Worm (Caenorhabditis elegans): ENCODE results near the gene nhr-101.

nhr-101 gene

ce11 chrV:11570169-11570651 is at the start of gene nhr-101, which contains the start of gene pms-2:
nhr-101 (plus strand) TSS chrV:11570476.
pms-2 (minus strand) TSS chrV:11570601.
- TF ChIP-seq tbx-37 (GFP tag; conservative IDR thresholded peaks at IDR 0.05) = no peak
- no peak for TF ChIP-seq ceh-36 (tag; optimal IDR thresholded peaks at IDR 0.05)
- TF ChIP-seq aly-1 (tag; optimal IDR thresholded peaks at IDR 0.05) = no peak
- TF ChIP-seq tra-4 (tag; optimal IDR thresholded peaks at IDR 0.05) = no peak
- no peak for TF ChIP-seq F13C5.2 (tag; optimal IDR thresholded peaks at IDR 0.05)
- TF ChIP-seq scrt-1 (GFP tag; IDR thresholded peaks at IDR 0.05) = no peak
- TF ChIP-seq tbx-11 (GFP tag; IDR thresholded peaks at IDR 0.05) = no peak
- no peak for TF ChIP-seq ama-1 (optimal IDR thresholded peaks at IDR 0.05)
- no peak for TF ChIP-seq hnd-1 (tag; optimal IDR thresholded peaks at IDR 0.05)
- TF ChIP-seq flt-1 (GFP tag; IDR thresholded peaks at IDR 0.05) = no peak
- no peak for TF ChIP-seq B0310.2 (tag; optimal IDR thresholded peaks at IDR 0.05)
- TF ChIP-seq hmg-4 (GFP tag; optimal IDR thresholded peaks at IDR 0.05) = no peak

- no peak for TF ChIP-seq hmbx-1 (tag; optimal IDR thresholded peaks at IDR 0.05)
- TF ChIP-seq tbx-37 (GFP tag; conservative IDR thresholded peaks at IDR 0.05) = peak; percentile 61
- TF ChIP-seq ets-7 (tag; optimal IDR thresholded peaks at IDR 0.05) = no peak
- peak; percentile 27 for TF ChIP-seq hmg-4 (GFP tag; optimal IDR thresholded peaks at IDR 0.05)
- TF ChIP-seq sea-1 (GFP tag; conservative IDR thresholded peaks at IDR 0.05) = 0 out of 2 replicates have a peak, but pooled peaks have one; percentile 23
- TF ChIP-seq hnd-1 (tag; optimal IDR thresholded peaks at IDR 0.05) = no peak
- peak; percentile 40 for TF ChIP-seq ceh-36 (tag; optimal IDR thresholded peaks at IDR 0.05)
- peak; percentile 83 for TF ChIP-seq F13C5.2 (tag; optimal IDR thresholded peaks at IDR 0.05)
- 0 out of 2 replicates have a peak, but pooled peaks have one; percentile 23 for TF ChIP-seq flt-1 (GFP tag; IDR thresholded peaks at IDR 0.05)
- no peak for TF ChIP-seq B0310.2 (tag; optimal IDR thresholded peaks at IDR 0.05)
- TF ChIP-seq tra-4 (tag; optimal IDR thresholded peaks at IDR 0.05) = no peak
- TF ChIP-seq pes-1 (GFP tag; IDR thresholded peaks at IDR 0.05) = no peak
- no peak for TF ChIP-seq scrt-1 (GFP tag; IDR thresholded peaks at IDR 0.05)
These were observed 48.8 kb upstream of the nhr-101 start, which contains the start of gene pafo-1 for ce11 chrV:11521448-11521847. pafo-1 (plus strand) TSS chrV:11521703.

- TF ChIP-seq ceh-13 (GFP tag; optimal IDR thresholded peaks at IDR 0.05) (no peak), tbx-11 (GFP tag; IDR thresholded peaks at IDR 0.05) (no peak), flt-1 (GFP tag; IDR thresholded peaks at IDR 0.05) (no peak), B0310.2 (tag; optimal IDR thresholded peaks at IDR 0.05) (no peak), hmbx-1 (tag; optimal IDR thresholded peaks at IDR 0.05) (no peak), scrt-1 (GFP tag; IDR thresholded peaks at IDR 0.05) (no peak)
These were observed 44.9 kb upstream of the nhr-101 start for ce11 chrV:11525338-11525737.

- TF ChIP-seq tbx-11 (GFP tag; IDR thresholded peaks at IDR 0.05) = no peak
These were observed 43.3 kb upstream of the nhr-101 start for ce11 chrV:11526927-11527491.

- TF ChIP-seq hmbx-1 (tag; optimal IDR thresholded peaks at IDR 0.05) = no peak
- TF ChIP-seq hnd-1 (tag; optimal IDR thresholded peaks at IDR 0.05) = no peak
- TF ChIP-seq F13C5.2 (tag; optimal IDR thresholded peaks at IDR 0.05) = no peak
- no peak for TF ChIP-seq aly-1 (tag; optimal IDR thresholded peaks at IDR 0.05)
- no peak for TF ChIP-seq B0310.2 (tag; optimal IDR thresholded peaks at IDR 0.05)
- no peak for TF ChIP-seq ceh-36 (tag; optimal IDR thresholded peaks at IDR 0.05)
- no peak for TF ChIP-seq ama-1 (optimal IDR thresholded peaks at IDR 0.05)
- TF ChIP-seq ets-7 (tag; optimal IDR thresholded peaks at IDR 0.05) = no peak
- TF ChIP-seq tbx-11 (GFP tag; IDR thresholded peaks at IDR 0.05) = no peak
- no peak for TF ChIP-seq tra-4 (tag; optimal IDR thresholded peaks at IDR 0.05)
- no peak for TF ChIP-seq flt-1 (GFP tag; IDR thresholded peaks at IDR 0.05)
- TF ChIP-seq sea-1 (GFP tag; conservative IDR thresholded peaks at IDR 0.05) = no peak
- no peak for TF ChIP-seq tbx-37 (GFP tag; conservative IDR thresholded peaks at IDR 0.05)
- TF ChIP-seq pes-1 (GFP tag; IDR thresholded peaks at IDR 0.05) = no peak
- TF ChIP-seq scrt-1 (GFP tag; IDR thresholded peaks at IDR 0.05) = no peak
- TF ChIP-seq ceh-13 (GFP tag; optimal IDR thresholded peaks at IDR 0.05) = no peak
These were observed 42.7 kb upstream of the nhr-101 start, which contains the start of gene ccch-1 for ce11 chrV:11527531-11527930. ccch-1 (plus strand) TSS chrV:11527831.

- TF ChIP-seq scrt-1 (GFP tag; IDR thresholded peaks at IDR 0.05) (0 out of 2 replicates have a peak, but pooled peaks have one; percentile 26), flt-1 (GFP tag; IDR thresholded peaks at IDR 0.05) (no peak)
These were observed 41.5 kb upstream of the nhr-101 start for ce11 chrV:11528633-11529327.

ce11 chrV:11529541-11529940 is 40.7 kb upstream of the nhr-101 start:
- TF ChIP-seq ceh-13 (GFP tag; optimal IDR thresholded peaks at IDR 0.05) (no peak), hmg-4 (GFP tag; optimal IDR thresholded peaks at IDR 0.05) (no peak), tbx-37 (GFP tag; conservative IDR thresholded peaks at IDR 0.05) (no peak), ceh-36 (tag; optimal IDR thresholded peaks at IDR 0.05) (no peak), aly-1 (tag; optimal IDR thresholded peaks at IDR 0.05) (no peak), hmbx-1 (tag; optimal IDR thresholded peaks at IDR 0.05) (no peak), tbx-11 (GFP tag; IDR thresholded peaks at IDR 0.05) (no peak), hnd-1 (tag; optimal IDR thresholded peaks at IDR 0.05) (no peak), sea-1 (GFP tag; conservative IDR thresholded peaks at IDR 0.05) (no peak)

- TF ChIP-seq tbx-11 (GFP tag; IDR thresholded peaks at IDR 0.05) (no peak), B0310.2 (tag; optimal IDR thresholded peaks at IDR 0.05) (no peak), F13C5.2 (tag; optimal IDR thresholded peaks at IDR 0.05) (no peak), hnd-1 (tag; optimal IDR thresholded peaks at IDR 0.05) (no peak), ceh-36 (tag; optimal IDR thresholded peaks at IDR 0.05) (no peak), hmg-4 (GFP tag; optimal IDR thresholded peaks at IDR 0.05) (no peak), aly-1 (tag; optimal IDR thresholded peaks at IDR 0.05) (no peak), ama-1 (optimal IDR thresholded peaks at IDR 0.05) (no peak), sea-1 (GFP tag; conservative IDR thresholded peaks at IDR 0.05) (no peak), tra-4 (tag; optimal IDR thresholded peaks at IDR 0.05) (no peak)
These were observed 39.2 kb upstream of the nhr-101 start for ce11 chrV:11531100-11531499.
